Fruit fly (Drosophila melanogaster): Measurements from ENCODE around the gene CG31637.

DNA sequence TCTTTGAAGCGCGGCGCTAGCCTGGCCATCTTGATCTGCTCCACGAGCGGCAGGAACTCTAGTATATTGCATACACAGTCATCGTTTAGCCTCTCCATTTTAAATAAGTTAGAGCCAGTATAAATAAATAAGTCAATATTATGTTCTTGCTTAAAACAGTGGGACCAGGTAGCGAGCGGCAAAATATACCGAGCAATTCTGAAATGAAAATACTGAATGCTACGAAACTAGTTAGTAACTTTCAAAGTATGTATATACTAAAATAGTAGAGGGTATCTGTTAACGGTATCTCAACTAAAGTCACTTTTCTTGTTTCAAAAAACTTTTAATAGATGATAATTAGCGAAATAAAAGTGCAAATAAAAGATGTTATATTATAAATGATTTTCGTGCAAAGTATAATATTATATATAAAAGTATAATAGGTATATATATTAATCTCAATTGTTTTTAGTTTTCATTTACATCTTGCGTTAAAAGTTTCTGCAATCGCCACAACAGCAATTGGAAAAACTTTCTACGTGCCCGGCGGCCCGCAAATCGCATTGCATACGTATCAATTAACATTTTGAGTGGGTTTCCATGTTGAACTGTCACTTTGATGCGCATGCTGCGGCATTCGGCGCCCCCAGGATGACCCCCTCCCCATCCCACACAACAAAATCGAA, 67.7 kb downstream of the CG31637 start, which contains the start of gene CG13766:
- TF ChIP-seq CG32264 (GFP tag; optimal IDR thresholded peaks at IDR 0.05) (no peak), rgr (GFP tag; optimal IDR thresholded peaks at IDR 0.05) (no peak), Myc (optimal IDR thresholded peaks at IDR 0.05) (no peak), fru (GFP tag; optimal IDR thresholded peaks at IDR 0.05) (no peak), Rel (GFP tag; optimal IDR thresholded peaks at IDR 0.05) (no peak), Rel (tag; optimal IDR thresholded peaks at IDR 0.05) (no peak), dsf (GFP tag; optimal IDR thresholded peaks at IDR 0.05; ENCODE audit: borderline replicate concordance) (no peak), h (GFP tag; optimal IDR thresholded peaks at IDR 0.05) (no peak), Abd-B (GFP tag; optimal IDR thresholded peaks at IDR 0.05) (no peak)
